Worm (Caenorhabditis elegans) whole organism, early embryonic: ENCODE measurements around the gene gta-1.

ENCODE experiments used
- B0310.2 ChIP-seq: sonication (generic microtip); optimal IDR thresholded peaks from 2 replicates; lab custom pipeline; 2016; ENCODE audit warnings: mild to moderate bottlenecking, missing genetic modification characterization, missing compliant biosample characterization
- F13C5.2 ChIP-seq: sonication (generic microtip); optimal IDR thresholded peaks from 2 replicates; lab custom pipeline; 2017; ENCODE audit warnings: mild to moderate bottlenecking, missing genetic modification characterization, inconsistent platforms, missing compliant biosample characterization
- aly-1 ChIP-seq: sonication (generic microtip); optimal IDR thresholded peaks from 2 replicates; lab custom pipeline; 2016; ENCODE audit warnings: missing genetic modification characterization, missing compliant biosample characterization
- ama-1 ChIP-seq: fragments of 150-350 bp; optimal IDR thresholded peaks from 2 replicates; lab custom pipeline; 2014
- ceh-13 ChIP-seq: fragments of 200-800 bp; sonication (Bioruptor generic); optimal IDR thresholded peaks from 2 replicates; lab custom pipeline; 2018; ENCODE audit warnings: mild to moderate bottlenecking, missing genetic modification characterization, missing compliant biosample characterization
- ceh-36 ChIP-seq: sonication (generic microtip); optimal IDR thresholded peaks from 2 replicates; lab custom pipeline; 2016; ENCODE audit warnings: missing genetic modification characterization, inconsistent platforms, missing compliant biosample characterization
- ets-7 ChIP-seq: sonication (generic microtip); optimal IDR thresholded peaks from 2 replicates; lab custom pipeline; 2016; ENCODE audit warnings: missing genotype, missing genetic modification characterization, missing compliant biosample characterization
- flt-1 ChIP-seq: fragments of 200-800 bp; sonication (Bioruptor generic); IDR thresholded peaks from 2 replicates; pipeline ENCODE4 v1.3.6; 2022; ENCODE audit warnings: missing genetic modification characterization, missing compliant biosample characterization
- hmbx-1 ChIP-seq: sonication (generic microtip); optimal IDR thresholded peaks from 2 replicates; lab custom pipeline; 2016; ENCODE audit warnings: mild to moderate bottlenecking, missing genetic modification characterization, missing compliant biosample characterization
- hmg-4 ChIP-seq: fragments of 200-800 bp; sonication (Bioruptor generic); optimal IDR thresholded peaks from 2 replicates; lab custom pipeline; 2018; ENCODE audit warnings: mild to moderate bottlenecking, missing genetic modification characterization, missing compliant biosample characterization
- hnd-1 ChIP-seq: sonication (generic microtip); optimal IDR thresholded peaks from 2 replicates; lab custom pipeline; 2016; ENCODE audit warnings: missing genetic modification characterization, missing compliant biosample characterization
- pes-1 ChIP-seq: fragments of 200-800 bp; sonication (Bioruptor generic); IDR thresholded peaks from 2 replicates; pipeline ENCODE4 v1.3.6; 2022; ENCODE audit warnings: missing genetic modification reagents, missing genetic modification characterization, missing compliant biosample characterization
- scrt-1 ChIP-seq: fragments of 200-800 bp; sonication (Bioruptor generic); IDR thresholded peaks from 2 replicates; pipeline ENCODE4 v1.3.6; 2022; ENCODE audit warnings: missing genetic modification characterization, missing compliant biosample characterization
- sea-1 ChIP-seq: fragments of 200-800 bp; sonication (Bioruptor generic); conservative IDR thresholded peaks from 2 replicates; pipeline ENCODE4 v1.3.6; 2022; ENCODE audit warnings: missing genetic modification characterization, missing compliant biosample characterization
- tbx-11 ChIP-seq: fragments of 200-800 bp; sonication (Bioruptor generic); IDR thresholded peaks from 2 replicates; pipeline ENCODE4 v1.3.6; 2022; ENCODE audit warnings: missing genetic modification characterization, missing compliant biosample characterization
- tbx-37 ChIP-seq: fragments of 200-800 bp; sonication (Bioruptor generic); conservative IDR thresholded peaks from 2 replicates; pipeline ENCODE4 v1.3.6; 2022; ENCODE audit warnings: missing genetic modification reagents, missing genetic modification characterization, missing compliant biosample characterization
- tra-4 ChIP-seq: sonication (generic microtip); optimal IDR thresholded peaks from 2 replicates; lab custom pipeline; 2017; ENCODE audit warnings: missing genetic modification characterization, missing compliant biosample characterization

gta-1 gene

ce11 chrIV:10176252-10176730, 4.2 kb upstream of the gta-1 start, which contains the start of gene rack-1:
TSS of gene rack-1 (plus strand) at chrIV:10176680.
- TF ChIP-seq scrt-1 (GFP tag; lab: Robert Waterston, UW) (no peak), aly-1 (tag; lab: Kevin White, UChicago) (no peak), ama-1 (lab: Kevin White, UChicago) (no peak)

ce11 chrIV:10177779-10178178, 2.7 kb upstream of the gta-1 start, which contains the start of gene mspn-1:
TSS of gene mspn-1 (plus strand) at chrIV:10177968.
- TF ChIP-seq F13C5.2, result no peak
- TF ChIP-seq tbx-37 (GFP tag; lab: Robert Waterston, UW), result no peak
- TF ChIP-seq hmg-4, result no peak

- TF ChIP-seq scrt-1 (GFP tag; lab: Robert Waterston, UW), result no peak
- no peak for TF ChIP-seq hmbx-1 (tag; lab: Kevin White, UChicago)
- TF ChIP-seq ets-7 (tag; lab: Kevin White, UChicago), result no peak
- TF ChIP-seq aly-1 (tag; lab: Kevin White, UChicago), result no peak
- TF ChIP-seq tbx-37 (GFP tag; lab: Robert Waterston, UW), result no peak
- TF ChIP-seq F13C5.2, result no peak
- no peak for TF ChIP-seq pes-1 (GFP tag; lab: Robert Waterston, UW)
- TF ChIP-seq sea-1, result no peak
- no peak for TF ChIP-seq tbx-11 (GFP tag; lab: Robert Waterston, UW)
- TF ChIP-seq tra-4 (tag; lab: Kevin White, UChicago), result no peak
- no peak for TF ChIP-seq ama-1 (lab: Kevin White, UChicago)
- no peak for TF ChIP-seq hmg-4
- no peak for TF ChIP-seq B0310.2 (tag; lab: Kevin White, UChicago)
- TF ChIP-seq ceh-13 (GFP tag; lab: Kevin White, UChicago), result no peak
- TF ChIP-seq ceh-36, result no peak
Observed at ce11 chrIV:10188505-10188904, 8.0 kb downstream of the gta-1 start.

- TF ChIP-seq ceh-36 (no peak), tbx-11 (GFP tag; lab: Robert Waterston, UW) (no peak), sea-1 (no peak), hmg-4 (no peak), hnd-1 (tag; lab: Kevin White, UChicago) (no peak), ets-7 (tag; lab: Kevin White, UChicago) (no peak), ceh-13 (GFP tag; lab: Kevin White, UChicago) (no peak), hmbx-1 (tag; lab: Kevin White, UChicago) (no peak), tbx-37 (GFP tag; lab: Robert Waterston, UW) (no peak), pes-1 (GFP tag; lab: Robert Waterston, UW) (no peak), aly-1 (tag; lab: Kevin White, UChicago) (no peak), F13C5.2 (no peak)
Observed at ce11 chrIV:10190586-10190985, 10.1 kb downstream of the gta-1 start.

ce11 chrIV:10191498-10191897, 11.0 kb downstream of the gta-1 start:
- TF ChIP-seq tbx-37 (GFP tag; lab: Robert Waterston, UW) (no peak), ama-1 (lab: Kevin White, UChicago) (no peak), ets-7 (tag; lab: Kevin White, UChicago) (no peak), ceh-13 (GFP tag; lab: Kevin White, UChicago) (no peak), scrt-1 (GFP tag; lab: Robert Waterston, UW) (no peak), ceh-36 (no peak), F13C5.2 (no peak), B0310.2 (tag; lab: Kevin White, UChicago) (no peak), sea-1 (no peak), hmg-4 (no peak), pes-1 (GFP tag; lab: Robert Waterston, UW) (no peak), hmbx-1 (tag; lab: Kevin White, UChicago) (no peak), hnd-1 (tag; lab: Kevin White, UChicago) (no peak), flt-1 (GFP tag; lab: Robert Waterston, UW) (no peak), aly-1 (tag; lab: Kevin White, UChicago) (no peak), tbx-11 (GFP tag; lab: Robert Waterston, UW) (no peak), tra-4 (tag; lab: Kevin White, UChicago) (no peak)

- TF ChIP-seq pes-1 (GFP tag; lab: Robert Waterston, UW) (no peak), hnd-1 (tag; lab: Kevin White, UChicago) (no peak), ceh-36 (no peak), scrt-1 (GFP tag; lab: Robert Waterston, UW) (no peak), tbx-11 (GFP tag; lab: Robert Waterston, UW) (no peak), sea-1 (no peak), aly-1 (tag; lab: Kevin White, UChicago) (no peak)
Observed at ce11 chrIV:10194345-10194744, 13.9 kb downstream of the gta-1 start, which contains the start of gene ptrg-1. TSS of gene ptrg-1 (minus strand) at chrIV:10194445.

ce11 chrIV:10197317-10197867, 16.9 kb downstream of the gta-1 start, which contains the start of gene gon-4:
TSS of gene gon-4 (plus strand) at chrIV:10197817.
- TF ChIP-seq tbx-11 (GFP tag; lab: Robert Waterston, UW), result no peak
- TF ChIP-seq aly-1 (tag; lab: Kevin White, UChicago), result no peak
- no peak for TF ChIP-seq tra-4 (tag; lab: Kevin White, UChicago)
- TF ChIP-seq tbx-37 (GFP tag; lab: Robert Waterston, UW), result no peak
- TF ChIP-seq hnd-1 (tag; lab: Kevin White, UChicago), result no peak
- TF ChIP-seq ceh-36, result no peak
- no peak for TF ChIP-seq ets-7 (tag; lab: Kevin White, UChicago)
- no peak for TF ChIP-seq ceh-13 (GFP tag; lab: Kevin White, UChicago)
- TF ChIP-seq scrt-1 (GFP tag; lab: Robert Waterston, UW), result no peak
- no peak for TF ChIP-seq hmg-4
- no peak for TF ChIP-seq pes-1 (GFP tag; lab: Robert Waterston, UW)
- TF ChIP-seq B0310.2 (tag; lab: Kevin White, UChicago), result no peak
- no peak for TF ChIP-seq sea-1
- no peak for TF ChIP-seq ama-1 (lab: Kevin White, UChicago)
- TF ChIP-seq flt-1 (GFP tag; lab: Robert Waterston, UW), result no peak
- no peak for TF ChIP-seq F13C5.2
- TF ChIP-seq hmbx-1 (tag; lab: Kevin White, UChicago), result no peak
